3 fruit fly cellular contexts compared by ENCODE assay signal in the genomic region with DNA sequence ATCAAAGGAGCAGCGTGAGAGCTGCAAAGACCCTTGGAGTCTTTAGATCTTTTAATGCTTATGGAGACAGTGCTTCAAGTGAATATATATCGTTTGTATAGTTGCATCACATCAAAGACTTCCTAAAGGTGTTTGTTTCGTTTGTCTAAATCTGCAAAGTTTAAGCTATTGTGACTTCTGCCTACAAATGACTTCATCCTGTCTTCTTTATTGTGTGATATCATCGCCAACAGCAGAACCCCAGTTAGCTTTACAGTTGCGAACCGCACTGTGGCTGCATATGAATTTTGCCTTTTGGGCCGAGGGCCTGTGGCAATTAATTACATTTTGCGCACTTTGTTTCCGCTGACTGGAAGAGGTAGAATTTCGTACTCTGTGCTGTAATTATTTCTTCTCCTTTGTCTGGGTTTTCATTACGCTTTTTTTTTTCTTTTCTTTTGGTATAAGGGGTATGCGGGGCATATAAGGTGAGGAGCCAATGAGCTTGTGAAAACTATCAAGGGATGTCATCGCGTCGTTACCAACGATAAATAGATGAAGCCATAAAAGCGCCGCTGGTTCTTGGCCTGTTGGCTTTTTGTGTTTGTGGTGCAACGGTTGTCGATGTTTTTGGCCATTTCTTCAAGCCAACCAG.
TF ChIP-seq lines count a peak whose summit lies in the region.

No protein-coding gene starts in this region.

TF ChIP-seq in whole organism, embryonic, 481 proteins besides CTCF, POLR2A, EP300 and RAD21 (continued from another document):
- TF ChIP-seq CG31441 (GFP tag; IDR thresholded peaks at IDR 0.05; lab: Robert Waterston, UW) (no peak), Taf1 (GFP tag; IDR thresholded peaks at IDR 0.05; lab: Robert Waterston, UW) (no peak), ttk (GFP tag; IDR thresholded peaks at IDR 0.05; lab: Robert Waterston, UW) (no peak), fd3F (GFP tag; optimal IDR thresholded peaks at IDR 0.05; lab: Kevin White, UChicago) (no peak), row (GFP tag; IDR thresholded peaks at IDR 0.05; lab: Robert Waterston, UW) (0 out of 3 replicates have a peak, but pooled peaks have one; percentile 5), ap (GFP tag; IDR thresholded peaks at IDR 0.05; lab: Robert Waterston, UW) (no peak), kah (GFP tag; optimal IDR thresholded peaks at IDR 0.05; lab: Kevin White, UChicago) (no peak), chinmo (GFP tag; IDR thresholded peaks at IDR 0.05; lab: Robert Waterston, UW; ENCODE audit: partially characterized antibody) (no peak), knrl (GFP tag; IDR thresholded peaks at IDR 0.05; lab: Robert Waterston, UW; ENCODE audit: partially characterized antibody) (no peak), CG34224 (GFP tag; IDR thresholded peaks at IDR 0.05; lab: Robert Waterston, UW; ENCODE audit: partially characterized antibody) (no peak), CG7271 (tag; optimal IDR thresholded peaks at IDR 0.05; lab: Kevin White, UChicago) (no peak), lbe (GFP tag; optimal IDR thresholded peaks at IDR 0.05; lab: Kevin White, UChicago) (peak; percentile 65), Sox102F (GFP tag; optimal IDR thresholded peaks at IDR 0.05; lab: Kevin White, UChicago) (no peak), wor (GFP tag; IDR thresholded peaks at IDR 0.05; lab: Robert Waterston, UW) (no peak), CG12104 (GFP tag; optimal IDR thresholded peaks at IDR 0.05; lab: Kevin White, UChicago) (no peak), CG3407 (GFP tag; optimal IDR thresholded peaks at IDR 0.05; lab: Kevin White, UChicago) (no peak), Deaf1 (tag; optimal IDR thresholded peaks at IDR 0.05; lab: Kevin White, UChicago) (no peak), CG33557 (GFP tag; optimal IDR thresholded peaks at IDR 0.05; lab: Kevin White, UChicago) (no peak), CG2712 (tag; optimal IDR thresholded peaks at IDR 0.05; lab: Kevin White, UChicago) (no peak), HLHmδ (GFP tag; optimal IDR thresholded peaks at IDR 0.05; lab: Kevin White, UChicago) (no peak), nom (GFP tag; optimal IDR thresholded peaks at IDR 0.05; lab: Kevin White, UChicago) (peak; percentile 19), CG9797 (GFP tag; optimal IDR thresholded peaks at IDR 0.05; lab: Kevin White, UChicago) (no peak), CG11695 (GFP tag; IDR thresholded peaks at IDR 0.05; lab: Robert Waterston, UW) (peak; percentile 48; the same call in 1 of the 3 replicates), CG15269 (tag; optimal IDR thresholded peaks at IDR 0.05; lab: Kevin White, UChicago) (no peak), CG14441 (GFP tag; IDR thresholded peaks at IDR 0.05; lab: Robert Waterston, UW) (no peak), nmo (GFP tag; optimal IDR thresholded peaks at IDR 0.05; lab: Kevin White, UChicago) (no peak)

TF ChIP-seq in whole organism, prepupa, 60 proteins besides CTCF, POLR2A, EP300 and RAD21 (continued from another document):
- TF ChIP-seq CG6854 (GFP tag; optimal IDR thresholded peaks at IDR 0.05; lab: Kevin White, UChicago): peak; percentile 64
- TF ChIP-seq Ets96B (tag; optimal IDR thresholded peaks at IDR 0.05; lab: Kevin White, UChicago): peak; percentile 70
- TF ChIP-seq Eip93F (GFP tag; optimal IDR thresholded peaks at IDR 0.05; lab: Kevin White, UChicago): peak; percentile 72
- TF ChIP-seq CG8319 (GFP tag; optimal IDR thresholded peaks at IDR 0.05; lab: Kevin White, UChicago): peak; percentile 15
- peak; percentile 53 for TF ChIP-seq Sox15 (GFP tag; optimal IDR thresholded peaks at IDR 0.05; lab: Kevin White, UChicago)
- peak; percentile 60; the same call in 2 of the 3 replicates for TF ChIP-seq CG6163 (GFP tag; IDR thresholded peaks at IDR 0.05; lab: Robert Waterston, UW)
- peak; percentile 73 for TF ChIP-seq pdm3 (GFP tag; optimal IDR thresholded peaks at IDR 0.05; lab: Kevin White, UChicago)
- peak; percentile 25 for TF ChIP-seq Hr4 (GFP tag; optimal IDR thresholded peaks at IDR 0.05; lab: Kevin White, UChicago)
- TF ChIP-seq CG32006 (GFP tag; optimal IDR thresholded peaks at IDR 0.05; lab: Kevin White, UChicago): peak; percentile 23
- TF ChIP-seq eg (GFP tag; IDR thresholded peaks at IDR 0.05; lab: Robert Waterston, UW): no peak
- TF ChIP-seq Met (GFP tag; optimal IDR thresholded peaks at IDR 0.05; lab: Kevin White, UChicago): peak; percentile 86
- peak; percentile 75 for TF ChIP-seq topi (GFP tag; optimal IDR thresholded peaks at IDR 0.05; lab: Kevin White, UChicago)
- peak; percentile 53 for TF ChIP-seq CG6808 (GFP tag; optimal IDR thresholded peaks at IDR 0.05; lab: Kevin White, UChicago)
- TF ChIP-seq Ets21C (GFP tag; optimal IDR thresholded peaks at IDR 0.05; lab: Kevin White, UChicago): peak; percentile 72
- TF ChIP-seq Hr38 (GFP tag; optimal IDR thresholded peaks at IDR 0.05; lab: Kevin White, UChicago): no peak
- TF ChIP-seq Eip75B (GFP tag; optimal IDR thresholded peaks at IDR 0.05; lab: Kevin White, UChicago): peak; percentile 79
- TF ChIP-seq acj6 (GFP tag; optimal IDR thresholded peaks at IDR 0.05; lab: Kevin White, UChicago): peak; percentile 73
- peak; percentile 57 for TF ChIP-seq OdsH (GFP tag; optimal IDR thresholded peaks at IDR 0.05; lab: Kevin White, UChicago)
- peak; percentile 89 for TF ChIP-seq svp (GFP tag; lab: Kevin White, UChicago)
- peak; percentile 82 for TF ChIP-seq esn (GFP tag; optimal IDR thresholded peaks at IDR 0.05; lab: Kevin White, UChicago)
- TF ChIP-seq CG34406 (GFP tag; optimal IDR thresholded peaks at IDR 0.05; lab: Kevin White, UChicago): peak; percentile 61
- TF ChIP-seq CG8632 (GFP tag; optimal IDR thresholded peaks at IDR 0.05; lab: Kevin White, UChicago): peak; percentile 71
- peak; percentile 79 for TF ChIP-seq Smox (GFP tag; optimal IDR thresholded peaks at IDR 0.05; lab: Kevin White, UChicago)
- peak; percentile 91 for TF ChIP-seq Eip78C (GFP tag; lab: Kevin White, UChicago)
- TF ChIP-seq salr (GFP tag; optimal IDR thresholded peaks at IDR 0.05; lab: Kevin White, UChicago): peak; percentile 30 to 40
- peak; percentile 23 for TF ChIP-seq Blimp-1 (GFP tag; optimal IDR thresholded peaks at IDR 0.05; lab: Kevin White, UChicago)
- peak; percentile 46 for TF ChIP-seq fd59A (GFP tag; optimal IDR thresholded peaks at IDR 0.05; lab: Kevin White, UChicago)
- TF ChIP-seq Sox102F (GFP tag; optimal IDR thresholded peaks at IDR 0.05; lab: Kevin White, UChicago): peak; percentile 86
- peak; percentile 24 for TF ChIP-seq fd85E (GFP tag; optimal IDR thresholded peaks at IDR 0.05; lab: Kevin White, UChicago)
- TF ChIP-seq CG9139 (GFP tag; optimal IDR thresholded peaks at IDR 0.05; lab: Kevin White, UChicago): no peak
- TF ChIP-seq dsx (GFP tag; optimal IDR thresholded peaks at IDR 0.05; lab: Kevin White, UChicago; ENCODE audit: poor library complexity, severe bottlenecking): peak; percentile 84
- TF ChIP-seq Gug (GFP tag; IDR thresholded peaks at IDR 0.05; lab: Robert Waterston, UW): peak; percentile 28; the same call in 1 of the 2 replicates
- peak; percentile 71 for TF ChIP-seq CG1621 (tag; optimal IDR thresholded peaks at IDR 0.05; lab: Kevin White, UChicago)
- peak; percentile 53 for TF ChIP-seq CG11762 (GFP tag; optimal IDR thresholded peaks at IDR 0.05; lab: Kevin White, UChicago; ENCODE audit: insufficient read depth)
- peak; percentile 77 for TF ChIP-seq CG6792 (GFP tag; optimal IDR thresholded peaks at IDR 0.05; lab: Kevin White, UChicago)
- peak; percentile 77 for TF ChIP-seq Sox14 (GFP tag; optimal IDR thresholded peaks at IDR 0.05; lab: Kevin White, UChicago)
- TF ChIP-seq CG10669 (GFP tag; optimal IDR thresholded peaks at IDR 0.05; lab: Kevin White, UChicago): peak; percentile 62
- TF ChIP-seq fkh (GFP tag; optimal IDR thresholded peaks at IDR 0.05; lab: Kevin White, UChicago): no peak
- TF ChIP-seq ss (GFP tag; optimal IDR thresholded peaks at IDR 0.05; lab: Kevin White, UChicago): peak; percentile 34 to 57
- peak; percentile 58 for TF ChIP-seq CG3032 (tag; optimal IDR thresholded peaks at IDR 0.05; lab: Kevin White, UChicago)
- peak; percentile 15 for TF ChIP-seq CG16779 (tag; optimal IDR thresholded peaks at IDR 0.05; lab: Kevin White, UChicago)

TF ChIP-seq in whole organism, wandering third instar larva, 38 proteins besides CTCF, POLR2A, EP300 and RAD21 (continued from another document):
- TF ChIP-seq sv (GFP tag; optimal IDR thresholded peaks at IDR 0.05; lab: Kevin White, UChicago) (no peak), Hr83 (GFP tag; optimal IDR thresholded peaks at IDR 0.05; lab: Kevin White, UChicago; ENCODE audit: poor library complexity, severe bottlenecking) (no peak), ey (GFP tag; optimal IDR thresholded peaks at IDR 0.05; lab: Kevin White, UChicago) (peak; percentile 78), h (GFP tag; optimal IDR thresholded peaks at IDR 0.05; lab: Kevin White, UChicago) (peak; percentile 69), CG32264 (GFP tag; optimal IDR thresholded peaks at IDR 0.05; lab: Kevin White, UChicago) (no peak), dmrt93B (GFP tag; optimal IDR thresholded peaks at IDR 0.05; lab: Kevin White, UChicago) (peak; percentile 39), Rel (GFP tag; optimal IDR thresholded peaks at IDR 0.05; lab: Kevin White, UChicago) (no peak), Rel (tag; optimal IDR thresholded peaks at IDR 0.05; lab: Kevin White, UChicago) (peak; percentile 13), Sp1 (GFP tag; optimal IDR thresholded peaks at IDR 0.05; lab: Kevin White, UChicago) (peak; percentile 77), Hr78 (GFP tag; optimal IDR thresholded peaks at IDR 0.05; lab: Kevin White, UChicago) (no peak), brk (GFP tag; optimal IDR thresholded peaks at IDR 0.05; lab: Kevin White, UChicago) (peak; percentile 3), foxo (GFP tag; optimal IDR thresholded peaks at IDR 0.05; lab: Kevin White, UChicago) (peak in 1 of 2 experiments; percentile 77), psq (GFP tag; optimal IDR thresholded peaks at IDR 0.05; lab: Kevin White, UChicago) (peak; percentile 64), rgr (GFP tag; optimal IDR thresholded peaks at IDR 0.05; lab: Kevin White, UChicago) (peak; percentile 76), fru (GFP tag; optimal IDR thresholded peaks at IDR 0.05; lab: Kevin White, UChicago) (peak; percentile 76), dsf (GFP tag; optimal IDR thresholded peaks at IDR 0.05; lab: Kevin White, UChicago; ENCODE audit: borderline replicate concordance) (no peak), sage (GFP tag; optimal IDR thresholded peaks at IDR 0.05; lab: Kevin White, UChicago) (peak; percentile 49)
